Worm (Caenorhabditis elegans) whole organism, L1 larva: ENCODE results near the gene idh-2.

ENCODE experiments used
- C04F5.9 ChIP-seq: sonication (generic microtip); optimal IDR thresholded peaks from 2 replicates; lab custom pipeline; 2016; ENCODE audit warnings: missing genetic modification characterization, missing compliant biosample characterization
- ceh-82 ChIP-seq, 3 experiments: fragments of 150-350 bp in 1 of 3; sonication (generic microtip) in 2 of 3; optimal IDR thresholded peaks; 2 replicates each; lab custom pipeline; 2014 to 2017; ENCODE audit warnings: missing biosample characterization in 3 of 3, missing genetic modification characterization in 3 of 3
- efl-3 ChIP-seq: fragments of 200-800 bp; sonication (Bioruptor generic); optimal IDR thresholded peaks from 2 replicates; lab custom pipeline; 2018; ENCODE audit warnings: mild to moderate bottlenecking, missing genetic modification characterization, missing compliant biosample characterization
- elt-3 ChIP-seq, 6 experiments: fragments of 150-350 bp in 1 of 6; sonication (generic microtip); optimal IDR thresholded peaks; 2 replicates each; lab custom pipeline; 2017 to 2018; ENCODE audit warnings: missing biosample characterization in 6 of 6, missing genetic modification characterization in 6 of 6, inconsistent platforms in 1 of 6
- fos-1 ChIP-seq: fragments of 150-350 bp; optimal IDR thresholded peaks from 2 replicates; lab custom pipeline; 2014; ENCODE audit warnings: missing biosample characterization, missing genetic modification characterization
- lin-15B ChIP-seq: fragments of 150-350 bp; sonication (generic microtip); optimal IDR thresholded peaks from 3 replicates; lab custom pipeline; 2014; ENCODE audit warnings: missing biosample characterization, missing genetic modification characterization
- mdl-1 ChIP-seq, 2 experiments: fragments of 150-350 bp; optimal IDR thresholded peaks; 2 replicates each; lab custom pipeline; 2014 to 2017; ENCODE audit warnings: missing biosample characterization in 2 of 2, missing genetic modification characterization in 2 of 2, inconsistent platforms in 1 of 2
- nhr-11 ChIP-seq: fragments of 150-350 bp; optimal IDR thresholded peaks from 2 replicates; lab custom pipeline; 2014; ENCODE audit warnings: missing biosample characterization, missing genetic modification characterization
- nhr-85 ChIP-seq: sonication (generic microtip); peaks from one replicate; lab custom pipeline; 2016; ENCODE audit warnings: missing genetic modification characterization, inconsistent platforms, missing compliant biosample characterization

- TF ChIP-seq ceh-82 (tag; optimal IDR thresholded peaks at IDR 0.05; lab: Kevin White, UChicago) (peak in 2 of 3 experiments; percentile 19 to 25), lin-15B (no peak), elt-3 (tag; optimal IDR thresholded peaks at IDR 0.05; lab: Kevin White, UChicago) (peak in 2 of 6 experiments; percentile 12 to 25), fos-1 (peak; percentile 46), nhr-85 (tag; lab: Kevin White, UChicago) (peak; percentile 79), nhr-11 (tag; lab: Kevin White, UChicago) (no peak), C04F5.9 (tag; lab: Kevin White, UChicago) (no peak), mdl-1 (tag; optimal IDR thresholded peaks at IDR 0.05; lab: Kevin White, UChicago) (peak in 1 of 2 experiments; percentile 60), efl-3 (GFP tag; lab: Kevin White, UChicago) (no peak)
These were observed 36.6 kb downstream of the idh-2 start for ce11 chrX:11252429-11252828.
